Fruit fly (Drosophila melanogaster) whole organism, embryonic: ENCODE data around the gene ND-B16.6.
A peak's percentile ranks its signal among the peaks of the same experiment; 100 is the strongest.

Experiments used
- Atf6 ChIP-seq: fragments of 200-800 bp; sonication (Bioruptor generic); IDR thresholded peaks from 2 replicates; pipeline ENCODE4 v1.3.6; 2022; ENCODE audit warnings: missing biosample characterization, missing genetic modification characterization
- Bteb2 ChIP-seq: fragments of 200-800 bp; sonication (Bioruptor generic); optimal IDR thresholded peaks from 2 replicates; lab custom pipeline; 2016; ENCODE audit warnings: missing biosample characterization, missing genetic modification characterization
- CG10209 ChIP-seq: fragments of 200-800 bp; sonication (Bioruptor generic); optimal IDR thresholded peaks from 3 replicates; lab custom pipeline; 2017; ENCODE audit warnings: missing biosample characterization, mild to moderate bottlenecking, missing genetic modification characterization, missing genetic modification reagents
- CG10431 ChIP-seq: fragments of 200-800 bp; sonication (Bioruptor generic); optimal IDR thresholded peaks from 3 replicates; lab custom pipeline; 2018; ENCODE audit warnings: missing biosample characterization, mild to moderate bottlenecking, missing genetic modification characterization
- CG12744 ChIP-seq: fragments of 200-800 bp; sonication (Bioruptor generic); optimal IDR thresholded peaks from 2 replicates; lab custom pipeline; 2016; ENCODE audit warnings: missing biosample characterization, missing genetic modification characterization
- CG14050 ChIP-seq: fragments of 200-800 bp; sonication (Bioruptor generic); IDR thresholded peaks from 3 replicates; pipeline ENCODE4 v1.3.6; 2022; ENCODE audit warnings: missing biosample characterization, missing genetic modification characterization
- CG17612 ChIP-seq: fragments of 200-800 bp; sonication (Bioruptor generic); IDR thresholded peaks from 2 replicates; pipeline ENCODE4 v1.3.6; 2022; ENCODE audit warnings: missing biosample characterization, missing genetic modification characterization
- CG2129 ChIP-seq: fragments of 200-800 bp; sonication (Bioruptor generic); IDR thresholded peaks from 2 replicates; pipeline ENCODE4 v1.3.6; 2022; ENCODE audit warnings: missing biosample characterization, missing genetic modification characterization; ENCODE audit not compliant: partially characterized antibody
- CG3281 ChIP-seq: fragments of 200-800 bp; sonication (Bioruptor generic); optimal IDR thresholded peaks from 3 replicates; lab custom pipeline; 2017; ENCODE audit warnings: missing biosample characterization, mild to moderate bottlenecking, missing genetic modification characterization
- CG33557 ChIP-seq: fragments of 200-800 bp; sonication (Bioruptor generic); optimal IDR thresholded peaks from 2 replicates; lab custom pipeline; 2019; ENCODE audit warnings: missing biosample characterization, mild to moderate bottlenecking, missing genetic modification characterization, moderate library complexity
- CG3995 ChIP-seq: fragments of 200-800 bp; sonication (Bioruptor generic); optimal IDR thresholded peaks from 3 replicates; lab custom pipeline; 2016; ENCODE audit warnings: missing biosample characterization, missing genetic modification characterization
- CG4360 ChIP-seq: fragments of 200-800 bp; sonication (Bioruptor generic); IDR thresholded peaks from 2 replicates; pipeline ENCODE4 v1.3.6; 2022; ENCODE audit warnings: missing biosample characterization, missing genetic modification characterization
- CG4820 ChIP-seq: fragments of 200-800 bp; sonication (Bioruptor generic); optimal IDR thresholded peaks from 3 replicates; lab custom pipeline; 2016; ENCODE audit warnings: missing biosample characterization, missing genetic modification characterization
- CG7357 ChIP-seq: fragments of 200-800 bp; sonication (Bioruptor generic); IDR thresholded peaks from 3 replicates; pipeline ENCODE4 v1.3.6; 2022; ENCODE audit warnings: missing biosample characterization, missing genetic modification characterization
- CG7928 ChIP-seq: fragments of 200-800 bp; sonication (Bioruptor generic); optimal IDR thresholded peaks from 2 replicates; lab custom pipeline; 2017; ENCODE audit warnings: missing biosample characterization, mild to moderate bottlenecking, missing genetic modification characterization
- CG9876 ChIP-seq: fragments of 200-800 bp; sonication (Bioruptor generic); optimal IDR thresholded peaks from 2 replicates; lab custom pipeline; 2016; ENCODE audit warnings: missing biosample characterization, missing genetic modification characterization
- Camta ChIP-seq: fragments of 200-800 bp; sonication (Bioruptor generic); optimal IDR thresholded peaks from 2 replicates; lab custom pipeline; 2016; ENCODE audit warnings: missing biosample characterization, missing genetic modification characterization
- CkIIα-i1 ChIP-seq: fragments of 200-800 bp; sonication (Bioruptor generic); IDR thresholded peaks from 2 replicates; pipeline ENCODE4 v1.3.6; 2022; ENCODE audit warnings: missing biosample characterization, missing genetic modification characterization
- D19A ChIP-seq: fragments of 200-800 bp; optimal IDR thresholded peaks from 3 replicates; lab custom pipeline; 2019; ENCODE audit warnings: missing biosample characterization, mild to moderate bottlenecking, missing genetic modification characterization, moderate library complexity
- E2f2 ChIP-seq: fragments of 200-800 bp; sonication (Bioruptor generic); IDR thresholded peaks from 2 replicates; pipeline ENCODE4 v1.3.6; 2022; ENCODE audit warnings: missing biosample characterization, missing genetic modification characterization
- Eip74EF ChIP-seq, 2 experiments: fragments of 200-800 bp in 1 of 2; fragments of >200 bp in 1 of 2; sonication (Bioruptor generic) in 1 of 2; optimal IDR thresholded peaks; 2 replicates each; lab custom pipeline; 2017 to 2019; ENCODE audit warnings: missing biosample characterization in 2 of 2, missing genetic modification characterization in 2 of 2, mild to moderate bottlenecking in 1 of 2, moderate library complexity in 1 of 2
- Hey ChIP-seq: fragments of 200-800 bp; sonication (Bioruptor generic); optimal IDR thresholded peaks from 3 replicates; lab custom pipeline; 2018; ENCODE audit warnings: missing biosample characterization, mild to moderate bottlenecking, missing genetic modification characterization
- HmgZ ChIP-seq: fragments of 200-800 bp; sonication (Bioruptor generic); optimal IDR thresholded peaks from 2 replicates; lab custom pipeline; 2018; ENCODE audit warnings: missing biosample characterization, mild to moderate bottlenecking, missing genetic modification characterization
- MBD-R2 ChIP-seq: fragments of 200-800 bp; sonication (Bioruptor generic); IDR thresholded peaks from 2 replicates; pipeline ENCODE4 v1.3.6; 2022; ENCODE audit warnings: missing biosample characterization, missing genetic modification characterization
- Max ChIP-seq: fragments of 200-800 bp; sonication (Bioruptor generic); optimal IDR thresholded peaks from 2 replicates; lab custom pipeline; 2016; ENCODE audit warnings: missing biosample characterization, mild to moderate bottlenecking, missing genetic modification characterization
- NFAT ChIP-seq: fragments of 200-800 bp; sonication (Bioruptor generic); IDR thresholded peaks from 2 replicates; pipeline ENCODE4 v1.3.6; 2022; ENCODE audit warnings: missing biosample characterization, missing genetic modification characterization
- Sin3A ChIP-seq: fragments of >200 bp; optimal IDR thresholded peaks from 2 replicates; lab custom pipeline; 2018
- Xbp1 ChIP-seq: fragments of 200-800 bp; sonication (Bioruptor generic); optimal IDR thresholded peaks from 3 replicates; lab custom pipeline; 2016; ENCODE audit warnings: missing biosample characterization, mild to moderate bottlenecking, missing genetic modification characterization
- ab ChIP-seq: fragments of 200-800 bp; sonication (Bioruptor generic); optimal IDR thresholded peaks from 2 replicates; lab custom pipeline; 2016; ENCODE audit warnings: missing biosample characterization, missing genetic modification characterization
- ash1 ChIP-seq: fragments of 200-800 bp; sonication (Bioruptor generic); optimal IDR thresholded peaks from 2 replicates; lab custom pipeline; 2018; ENCODE audit warnings: missing biosample characterization, mild to moderate bottlenecking, missing genetic modification characterization
- cg ChIP-seq: fragments of 200-800 bp; sonication (Bioruptor generic); optimal IDR thresholded peaks from 3 replicates; lab custom pipeline; 2019; ENCODE audit warnings: missing biosample characterization, mild to moderate bottlenecking, missing genetic modification characterization, moderate library complexity
- chinmo ChIP-seq: fragments of 200-800 bp; sonication (Bioruptor generic); IDR thresholded peaks from 4 replicates; pipeline ENCODE4 v1.3.6; 2022; ENCODE audit warnings: missing biosample characterization, missing genetic modification characterization; ENCODE audit not compliant: partially characterized antibody
- crol ChIP-seq: fragments of 200-800 bp; sonication (Bioruptor generic); IDR thresholded peaks from 2 replicates; pipeline ENCODE4 v1.3.6; 2022; ENCODE audit warnings: missing biosample characterization, missing genetic modification characterization
- dan ChIP-seq: fragments of 200-800 bp; sonication (Bioruptor generic); IDR thresholded peaks from 2 replicates; pipeline ENCODE4 v1.3.6; 2022; ENCODE audit warnings: missing biosample characterization, missing genetic modification characterization
- gsb-n ChIP-seq: fragments of 200-800 bp; sonication (Bioruptor generic); optimal IDR thresholded peaks from 3 replicates; lab custom pipeline; 2018; ENCODE audit warnings: missing biosample characterization, mild to moderate bottlenecking, missing genetic modification characterization
- ham ChIP-seq: fragments of 200-800 bp; sonication (Bioruptor generic); IDR thresholded peaks from 2 replicates; pipeline ENCODE4 v1.3.6; 2022; ENCODE audit warnings: missing biosample characterization, missing genetic modification characterization
- jigr1 ChIP-seq: fragments of 200-800 bp; sonication (Bioruptor generic); IDR thresholded peaks from 3 replicates; pipeline ENCODE4 v1.3.6; 2022; ENCODE audit warnings: missing biosample characterization, missing genetic modification characterization
- ken ChIP-seq: fragments of 200-800 bp; sonication (Bioruptor generic); IDR thresholded peaks from 3 replicates; pipeline ENCODE4 v1.3.6; 2022; ENCODE audit warnings: missing biosample characterization, missing genetic modification characterization
- lbe ChIP-seq: fragments of 200-800 bp; sonication (Bioruptor generic); optimal IDR thresholded peaks from 2 replicates; lab custom pipeline; 2016; ENCODE audit warnings: missing biosample characterization, mild to moderate bottlenecking, missing genetic modification characterization
- luna ChIP-seq: fragments of 200-800 bp; sonication (Bioruptor generic); optimal IDR thresholded peaks from 2 replicates; lab custom pipeline; 2016; ENCODE audit warnings: missing biosample characterization, missing genetic modification characterization
- odd ChIP-seq: fragments of 200-800 bp; sonication (Bioruptor generic); optimal IDR thresholded peaks from 2 replicates; lab custom pipeline; 2017; ENCODE audit warnings: missing biosample characterization, mild to moderate bottlenecking, missing genetic modification characterization
- pho ChIP-seq: fragments of 200-800 bp; sonication (Bioruptor generic); optimal IDR thresholded peaks from 2 replicates; lab custom pipeline; 2016; ENCODE audit warnings: missing biosample characterization, missing genetic modification characterization
- phol ChIP-seq: fragments of 200-800 bp; sonication (Bioruptor generic); optimal IDR thresholded peaks from 3 replicates; lab custom pipeline; 2018; ENCODE audit warnings: missing biosample characterization, mild to moderate bottlenecking, missing genetic modification characterization, moderate library complexity
- prd ChIP-seq, 3 experiments: fragments of >200 bp in 2 of 3; fragments of 200-800 bp in 1 of 3; sonication (Bioruptor generic) in 1 of 3; optimal IDR thresholded peaks in 2 of 3; IDR thresholded peaks in 1 of 3; 2 replicates in 2 of 3; 3 replicates in 1 of 3; pipeline versions ENCODE4 v1.3.6 to Lab custom; 2017 to 2022; ENCODE audit warnings: missing biosample characterization in 1 of 3, missing genetic modification characterization in 1 of 3
- ro ChIP-seq: fragments of 200-800 bp; sonication (Bioruptor generic); IDR thresholded peaks from 2 replicates; pipeline ENCODE4 v1.3.6; 2022; ENCODE audit warnings: missing biosample characterization, missing genetic modification characterization
- run ChIP-seq: fragments of 200-800 bp; sonication (Bioruptor generic); optimal IDR thresholded peaks from 3 replicates; lab custom pipeline; 2018; ENCODE audit warnings: missing biosample characterization, mild to moderate bottlenecking, missing genetic modification characterization
- sc ChIP-seq, 3 experiments: fragments of >200 bp in 2 of 3; fragments of 200-800 bp in 1 of 3; sonication (Bioruptor generic) in 1 of 3; optimal IDR thresholded peaks; 2 replicates in 2 of 3; 3 replicates in 1 of 3; lab custom pipeline; 2017; ENCODE audit warnings: mild to moderate bottlenecking in 1 of 3, missing biosample characterization in 1 of 3, missing genetic modification characterization in 1 of 3, missing genetic modification reagents in 1 of 3
- sima ChIP-seq: fragments of 200-800 bp; sonication (Bioruptor generic); optimal IDR thresholded peaks from 2 replicates; lab custom pipeline; 2016; ENCODE audit warnings: missing biosample characterization, missing genetic modification characterization
- sob ChIP-seq: fragments of 200-800 bp; sonication (Bioruptor generic); IDR thresholded peaks from 2 replicates; pipeline ENCODE4 v1.3.6; 2022; ENCODE audit warnings: missing biosample characterization, missing genetic modification characterization
- tll ChIP-seq, 2 experiments: fragments of 200-800 bp in 1 of 2; fragments of >200 bp in 1 of 2; sonication (Bioruptor generic) in 1 of 2; optimal IDR thresholded peaks; 2 replicates each; lab custom pipeline; 2017 to 2019; ENCODE audit warnings: missing biosample characterization in 2 of 2, missing genetic modification characterization in 2 of 2, mild to moderate bottlenecking in 1 of 2, moderate library complexity in 1 of 2

The ND-B16.6 gene

DNA sequence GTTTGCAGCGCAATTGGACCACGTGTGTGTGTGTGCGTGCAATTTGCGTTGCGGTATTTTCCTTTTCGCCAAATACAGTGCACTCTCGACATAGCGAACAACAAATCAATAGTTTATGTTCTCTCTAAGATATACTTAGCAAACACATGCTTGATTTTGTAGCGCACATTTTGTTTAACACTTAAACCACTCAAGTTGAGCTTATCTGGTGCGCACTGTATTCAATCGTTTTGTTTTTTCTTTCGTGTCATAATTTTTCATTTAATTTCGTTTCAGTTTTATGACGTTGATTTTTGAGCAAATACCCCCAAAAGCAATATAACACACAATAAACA, 16.1 kb upstream of the ND-B16.6 start (continued):
- TF ChIP-seq ab (peak; percentile 65), NFAT (GFP tag; lab: Robert Waterston, UW) (peak; percentile 95), CG17612 (GFP tag; lab: Robert Waterston, UW) (0 out of 2 replicates have a peak, but pooled peaks have one; percentile 41), CG9876 (GFP tag; lab: Kevin White, UChicago) (peak; percentile 68), Xbp1 (peak; percentile 87), sc (optimal IDR thresholded peaks at IDR 0.05; lab: Kevin White, UChicago) (no peak), sc (GFP tag; optimal IDR thresholded peaks at IDR 0.05; lab: Kevin White, UChicago) (peak; percentile 42), Bteb2 (peak; percentile 84), prd (optimal IDR thresholded peaks at IDR 0.05; lab: Kevin White, UChicago) (no peak), prd (GFP tag; IDR thresholded peaks at IDR 0.05; lab: Robert Waterston, UW) (peak; percentile 92), CkIIα-i1 (0 out of 2 replicates have a peak, but pooled peaks have one; percentile 42), ash1 (GFP tag; lab: Kevin White, UChicago) (peak; percentile 69), CG14050 (GFP tag; lab: Robert Waterston, UW) (peak; percentile 85), run (tag; lab: Kevin White, UChicago) (peak; percentile 50), lbe (GFP tag; lab: Kevin White, UChicago) (peak; percentile 91), Max (GFP tag; lab: Kevin White, UChicago) (peak; percentile 65), CG7357 (GFP tag; lab: Robert Waterston, UW) (peak; percentile 79), ro (GFP tag; lab: Robert Waterston, UW) (peak; percentile 36; the same call in 1 of the 2 replicates), CG3281 (peak; percentile 89), gsb-n (tag; lab: Kevin White, UChicago) (no peak), Hey (tag; lab: Kevin White, UChicago) (peak; percentile 70), phol (tag; lab: Kevin White, UChicago) (peak; percentile 69), CG33557 (peak; percentile 7), ham (GFP tag; lab: Robert Waterston, UW) (peak; percentile 78; the same call in 1 of the 2 replicates), dan (GFP tag; lab: Robert Waterston, UW) (no peak), CG12744 (peak; percentile 74), CG3995 (GFP tag; lab: Kevin White, UChicago) (peak; percentile 47), D19A (tag; lab: Kevin White, UChicago) (peak; percentile 58), Camta (GFP tag; lab: Kevin White, UChicago) (peak; percentile 82), cg (GFP tag; lab: Kevin White, UChicago) (peak; percentile 40), Eip74EF (GFP tag; optimal IDR thresholded peaks at IDR 0.05; lab: Kevin White, UChicago) (peak in 1 of 2 experiments; percentile 59), sob (GFP tag; lab: Robert Waterston, UW) (peak; percentile 92), CG10209 (peak; percentile 82), sima (GFP tag; lab: Kevin White, UChicago) (no peak), tll (GFP tag; optimal IDR thresholded peaks at IDR 0.05; lab: Kevin White, UChicago) (no peak), CG10431 (GFP tag; lab: Kevin White, UChicago) (no peak), odd (GFP tag; lab: Kevin White, UChicago) (peak; percentile 70), pho (peak; percentile 87), CG7928 (GFP tag; lab: Kevin White, UChicago) (peak; percentile 59), ken (peak; percentile 88), Atf6 (peak; percentile 93), CG4360 (GFP tag; lab: Robert Waterston, UW) (no peak), CG4820 (GFP tag; lab: Kevin White, UChicago) (peak; percentile 75), E2f2 (GFP tag; lab: Robert Waterston, UW) (peak; percentile 49; the same call in 1 of the 2 replicates), MBD-R2 (GFP tag; lab: Robert Waterston, UW) (peak; percentile 76; the same call in 1 of the 2 replicates), crol (GFP tag; lab: Robert Waterston, UW) (no peak), chinmo (GFP tag; lab: Robert Waterston, UW) (no peak), Sin3A (lab: Kevin White, UChicago) (no peak), HmgZ (tag; lab: Kevin White, UChicago) (peak; percentile 93), CG2129 (GFP tag; lab: Robert Waterston, UW) (no peak), jigr1 (GFP tag; lab: Robert Waterston, UW) (peak; percentile 66; the same call in 2 of the 3 replicates), luna (GFP tag; lab: Kevin White, UChicago) (peak; percentile 67)
